Fruit fly (Drosophila melanogaster): ENCODE results near the gene capu.

Gene capu

DNA sequence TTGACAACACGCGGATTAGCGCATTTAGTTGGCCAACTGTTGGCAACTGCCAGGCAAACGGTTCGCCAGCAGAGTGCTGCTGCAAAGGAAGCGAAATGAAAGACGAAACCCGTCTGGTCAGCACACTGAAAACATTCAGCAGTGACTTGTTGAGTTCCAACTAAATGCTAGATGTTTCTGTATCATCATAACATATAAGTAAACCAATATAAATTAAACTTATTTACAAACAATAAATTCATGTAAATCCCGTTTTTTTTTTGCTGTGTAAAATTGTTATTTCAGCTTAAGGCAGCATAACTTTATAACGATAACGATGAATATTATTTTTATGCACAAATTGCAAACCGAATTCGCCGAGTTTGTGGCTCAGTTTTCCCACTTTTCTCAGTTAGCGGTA is 44.5 kb downstream of the capu start:
- no peak for TF ChIP-seq CG11902 (GFP tag; optimal IDR thresholded peaks at IDR 0.05)
- TF ChIP-seq CG7368 (GFP tag; optimal IDR thresholded peaks at IDR 0.05) = no peak
- TF ChIP-seq vri (GFP tag; optimal IDR thresholded peaks at IDR 0.05) = peak; percentile 23
- TF ChIP-seq CG4318 (GFP tag; optimal IDR thresholded peaks at IDR 0.05) = peak; percentile 37
- TF ChIP-seq lz (GFP tag; optimal IDR thresholded peaks at IDR 0.05) = peak; percentile 47
- peak; percentile 38 for TF ChIP-seq CG34406 (GFP tag; optimal IDR thresholded peaks at IDR 0.05)
- TF ChIP-seq CG8119 (GFP tag; IDR thresholded peaks at IDR 0.05) = peak; percentile 78
- peak; percentile 45 for TF ChIP-seq Hr39 (GFP tag; optimal IDR thresholded peaks at IDR 0.05)
- TF ChIP-seq Met (GFP tag; optimal IDR thresholded peaks at IDR 0.05) = peak; percentile 62
- peak; percentile 16 for TF ChIP-seq CG3032 (tag; optimal IDR thresholded peaks at IDR 0.05)
- peak; percentile 76 for TF ChIP-seq CG15336 (GFP tag; IDR thresholded peaks at IDR 0.05)
- no peak for TF ChIP-seq dsx (GFP tag; optimal IDR thresholded peaks at IDR 0.05; ENCODE audit: poor library complexity, severe bottlenecking)
- peak; percentile 14 for TF ChIP-seq fd59A (GFP tag; optimal IDR thresholded peaks at IDR 0.05)
- peak; percentile 28 for TF ChIP-seq cyc (GFP tag; optimal IDR thresholded peaks at IDR 0.05)
- peak; percentile 28 for TF ChIP-seq CG6792 (GFP tag; optimal IDR thresholded peaks at IDR 0.05)
- TF ChIP-seq Lpt (GFP tag; optimal IDR thresholded peaks at IDR 0.05) = peak; percentile 13
- no peak for TF ChIP-seq CG11762 (GFP tag; optimal IDR thresholded peaks at IDR 0.05; ENCODE audit: insufficient read depth)
- TF ChIP-seq dac (GFP tag; optimal IDR thresholded peaks at IDR 0.05) = peak; percentile 26
- peak; percentile 39 for TF ChIP-seq CG31627 (GFP tag; optimal IDR thresholded peaks at IDR 0.05)
- no peak for TF ChIP-seq Eip93F (GFP tag; optimal IDR thresholded peaks at IDR 0.05)
- peak; percentile 76 for TF ChIP-seq svp (GFP tag)
- TF ChIP-seq Ets96B (tag; optimal IDR thresholded peaks at IDR 0.05) = no peak
- peak; percentile 62 for TF ChIP-seq Hr4 (GFP tag; optimal IDR thresholded peaks at IDR 0.05)
- peak; percentile 51 for TF ChIP-seq CG6276 (GFP tag; optimal IDR thresholded peaks at IDR 0.05)
- TF ChIP-seq fd85E (GFP tag; optimal IDR thresholded peaks at IDR 0.05) = no peak
- TF ChIP-seq Ets21C (GFP tag; optimal IDR thresholded peaks at IDR 0.05) = peak; percentile 15
- no peak for TF ChIP-seq CG9139 (GFP tag; optimal IDR thresholded peaks at IDR 0.05)
- TF ChIP-seq CG10669 (GFP tag; optimal IDR thresholded peaks at IDR 0.05) = peak; percentile 39
- no peak for TF ChIP-seq CG11294 (GFP tag; IDR thresholded peaks at IDR 0.05)
- peak; percentile 32 for TF ChIP-seq net (GFP tag; optimal IDR thresholded peaks at IDR 0.05)
- no peak for TF ChIP-seq Sox15 (GFP tag; optimal IDR thresholded peaks at IDR 0.05)
- peak; percentile 45 for TF ChIP-seq Eip75B (GFP tag; optimal IDR thresholded peaks at IDR 0.05)
- TF ChIP-seq CG8632 (GFP tag; optimal IDR thresholded peaks at IDR 0.05) = peak; percentile 7
- TF ChIP-seq ss (GFP tag; optimal IDR thresholded peaks at IDR 0.05) = no peak
- TF ChIP-seq CG6163 (GFP tag; IDR thresholded peaks at IDR 0.05) = peak; percentile 71
- peak; percentile 48 for TF ChIP-seq Sox102F (GFP tag; optimal IDR thresholded peaks at IDR 0.05)
- TF ChIP-seq CG32006 (GFP tag; optimal IDR thresholded peaks at IDR 0.05) = peak; percentile 72
- peak; percentile 48 for TF ChIP-seq Smox (GFP tag; optimal IDR thresholded peaks at IDR 0.05)
- peak; percentile 71 for TF ChIP-seq eg (GFP tag; IDR thresholded peaks at IDR 0.05)
- no peak for TF ChIP-seq Hr38 (GFP tag; optimal IDR thresholded peaks at IDR 0.05)
- peak; percentile 59 for TF ChIP-seq OdsH (GFP tag; optimal IDR thresholded peaks at IDR 0.05)
- peak; percentile 63 for TF ChIP-seq achi (GFP tag; optimal IDR thresholded peaks at IDR 0.05)
- no peak for TF ChIP-seq CG1621 (tag; optimal IDR thresholded peaks at IDR 0.05)
- no peak for TF ChIP-seq spab (GFP tag; optimal IDR thresholded peaks at IDR 0.05)
- TF ChIP-seq salr (GFP tag; optimal IDR thresholded peaks at IDR 0.05) = peak in 1 of 2 experiments; percentile 50
- TF ChIP-seq esn (GFP tag; optimal IDR thresholded peaks at IDR 0.05) = peak; percentile 62
- peak; percentile 46 for TF ChIP-seq acj6 (GFP tag; optimal IDR thresholded peaks at IDR 0.05)
- TF ChIP-seq CG6808 (GFP tag; optimal IDR thresholded peaks at IDR 0.05) = no peak
- peak; percentile 38 for TF ChIP-seq topi (GFP tag; optimal IDR thresholded peaks at IDR 0.05)
- TF ChIP-seq CG16779 (tag; optimal IDR thresholded peaks at IDR 0.05) = no peak
- TF ChIP-seq Sox14 (GFP tag; optimal IDR thresholded peaks at IDR 0.05) = peak; percentile 38
- peak; percentile 50 for TF ChIP-seq pdm3 (GFP tag; optimal IDR thresholded peaks at IDR 0.05)
- TF ChIP-seq CG3919 (GFP tag; optimal IDR thresholded peaks at IDR 0.05) = peak; percentile 48
